Fruit fly (Drosophila melanogaster) whole organism, embryonic: ENCODE results near the gene hll.
A peak's percentile ranks its signal among the peaks of the same experiment; 100 is the strongest.

Experiments
- CG10565 ChIP-seq: fragments of 200-800 bp; sonication (Bioruptor generic); optimal IDR thresholded peaks from 3 replicates; lab custom pipeline; 2016; ENCODE audit warnings: missing biosample characterization, mild to moderate bottlenecking, missing genetic modification characterization
- CG11723 ChIP-seq: fragments of 200-800 bp; sonication (Bioruptor generic); optimal IDR thresholded peaks from 2 replicates; lab custom pipeline; 2017; ENCODE audit warnings: missing biosample characterization, mild to moderate bottlenecking, missing genetic modification characterization
- CG12659 ChIP-seq: fragments of 200-800 bp; sonication (Bioruptor generic); optimal IDR thresholded peaks from 3 replicates; lab custom pipeline; 2017; ENCODE audit warnings: mild to moderate bottlenecking, missing biosample characterization, missing genetic modification reagents, missing genetic modification characterization
- CG17802 ChIP-seq: fragments of 200-800 bp; sonication (Bioruptor generic); optimal IDR thresholded peaks from 2 replicates; lab custom pipeline; 2018; ENCODE audit warnings: missing biosample characterization, mild to moderate bottlenecking, missing genetic modification characterization, moderate library complexity
- CG3847 ChIP-seq: fragments of 200-800 bp; sonication (Bioruptor generic); IDR thresholded peaks from 2 replicates; pipeline ENCODE4 v1.3.6; 2022; ENCODE audit warnings: missing biosample characterization, missing genetic modification characterization
- Dfd ChIP-seq, 2 experiments: fragments of >200 bp; optimal IDR thresholded peaks; 2 replicates each; lab custom pipeline; 2017; ENCODE audit warnings: missing biosample characterization in 2 of 2, missing genetic modification characterization in 2 of 2
- ftz-f1 ChIP-seq: fragments of 200-800 bp; sonication (Bioruptor generic); optimal IDR thresholded peaks from 2 replicates; lab custom pipeline; 2016; ENCODE audit warnings: missing biosample characterization, missing genetic modification characterization
- wor ChIP-seq: fragments of 200-800 bp; sonication (Bioruptor generic); IDR thresholded peaks from 2 replicates; pipeline ENCODE4 v1.3.6; 2022; ENCODE audit warnings: missing biosample characterization, missing genetic modification characterization

DNA sequence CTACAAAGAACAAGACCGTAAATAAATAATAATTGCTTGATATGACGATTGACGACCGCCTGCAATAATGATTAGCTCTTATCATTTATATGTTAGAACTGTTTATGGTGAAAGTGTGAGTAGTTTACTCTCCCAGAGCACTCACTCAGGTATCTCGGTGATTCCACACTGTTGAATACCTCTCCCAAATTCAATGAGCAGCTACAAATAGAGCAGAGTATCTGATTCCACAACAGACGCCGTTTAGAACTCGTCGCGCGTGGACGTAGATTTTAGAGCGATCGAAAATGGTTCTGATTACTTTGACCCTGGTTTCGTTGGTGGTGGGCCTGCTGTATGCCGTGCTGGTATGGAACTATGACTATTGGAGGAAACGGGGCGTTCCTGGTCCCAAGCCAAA, 49.7 kb upstream of the hll start, which contains the start of gene Cyp28a5:
- TF ChIP-seq CG10565 (GFP tag; lab: Kevin White, UChicago): no peak
- TF ChIP-seq CG3847: no peak
- peak; percentile 43 for TF ChIP-seq ftz-f1 (GFP tag; lab: Kevin White, UChicago)
- no peak for TF ChIP-seq Dfd (GFP tag; optimal IDR thresholded peaks at IDR 0.05; lab: Kevin White, UChicago)
- no peak for TF ChIP-seq CG17802
- TF ChIP-seq CG12659 (GFP tag; lab: Kevin White, UChicago): no peak
- no peak for TF ChIP-seq wor
- no peak for TF ChIP-seq CG11723 (GFP tag; lab: Kevin White, UChicago)
